Worm (Caenorhabditis elegans) whole organism, L3 larva: Measurements from ENCODE around the gene hlh-26.
A peak's percentile ranks its signal among the peaks of the same experiment; 100 is the strongest.

Source experiments
- aly-2 ChIP-seq: fragments of 150-350 bp; optimal IDR thresholded peaks from 2 replicates; lab custom pipeline; 2014; ENCODE audit warnings: missing biosample characterization, missing genetic modification characterization
- ceh-16 ChIP-seq: sonication (generic microtip); optimal IDR thresholded peaks from 2 replicates; lab custom pipeline; 2017; ENCODE audit warnings: missing biosample characterization, missing genetic modification characterization
- ceh-28 ChIP-seq: fragments of 150-350 bp; optimal IDR thresholded peaks from 2 replicates; lab custom pipeline; 2014; ENCODE audit warnings: missing biosample characterization, missing genetic modification reagents, missing genetic modification characterization
- ceh-9 ChIP-seq: sonication (generic microtip); optimal IDR thresholded peaks from 2 replicates; lab custom pipeline; 2018; ENCODE audit warnings: missing biosample characterization, missing genetic modification characterization
- daf-12 ChIP-seq: fragments of 150-350 bp; optimal IDR thresholded peaks from 2 replicates; lab custom pipeline; 2014; ENCODE audit warnings: missing biosample characterization, missing genetic modification reagents, missing genetic modification characterization
- elt-1 ChIP-seq: fragments of 150-350 bp; optimal IDR thresholded peaks from 2 replicates; lab custom pipeline; 2014; ENCODE audit warnings: missing biosample characterization, missing genetic modification characterization
- elt-2 ChIP-seq: sonication (generic microtip); optimal IDR thresholded peaks from 2 replicates; lab custom pipeline; 2016; ENCODE audit warnings: missing genetic modification reagents, mild to moderate bottlenecking, missing genetic modification characterization, missing compliant biosample characterization
- elt-3 ChIP-seq, 3 experiments: fragments of 150-350 bp in 1 of 3; sonication (generic microtip) in 2 of 3; optimal IDR thresholded peaks; 2 replicates in 2 of 3; 4 replicates in 1 of 3; lab custom pipeline; 2014 to 2017; ENCODE audit warnings: missing biosample characterization in 3 of 3, missing genetic modification characterization in 3 of 3
- eor-1 ChIP-seq, 2 experiments: fragments of 150-350 bp; optimal IDR thresholded peaks; 2 replicates each; lab custom pipeline; 2014 to 2018; ENCODE audit warnings: missing biosample characterization in 2 of 2, missing genetic modification characterization in 2 of 2
- fkh-10 ChIP-seq: sonication (generic microtip); optimal IDR thresholded peaks from 2 replicates; lab custom pipeline; 2017; ENCODE audit warnings: missing biosample characterization, missing genetic modification reagents, missing genetic modification characterization
- fos-1 ChIP-seq: fragments of 150-350 bp; optimal IDR thresholded peaks from 2 replicates; lab custom pipeline; 2014; ENCODE audit warnings: missing biosample characterization, missing genetic modification characterization
- hmg-11 ChIP-seq: sonication (generic microtip); optimal IDR thresholded peaks from 2 replicates; lab custom pipeline; 2016; ENCODE audit warnings: missing genetic modification characterization, missing compliant biosample characterization
- jun-1 ChIP-seq: fragments of 150-350 bp; optimal IDR thresholded peaks from 2 replicates; lab custom pipeline; 2014; ENCODE audit warnings: missing biosample characterization, missing genetic modification reagents, missing genetic modification characterization
- lin-39 ChIP-seq: fragments of 150-350 bp; optimal IDR thresholded peaks from 2 replicates; lab custom pipeline; 2018; ENCODE audit warnings: missing biosample characterization, missing genetic modification reagents, missing genetic modification characterization
- lsy-12 ChIP-seq: sonication (generic microtip); optimal IDR thresholded peaks from 2 replicates; lab custom pipeline; 2016; ENCODE audit warnings: mild to moderate bottlenecking, missing genetic modification characterization, missing compliant biosample characterization
- mdl-1 ChIP-seq: fragments of 150-350 bp; optimal IDR thresholded peaks from 2 replicates; lab custom pipeline; 2014; ENCODE audit warnings: missing biosample characterization, missing genetic modification characterization
- mml-1 ChIP-seq: fragments of 150-350 bp; sonication (generic microtip); optimal IDR thresholded peaks from 3 replicates; lab custom pipeline; 2014; ENCODE audit warnings: missing biosample characterization, missing genetic modification characterization
- nfya-1 ChIP-seq: sonication (generic microtip); optimal IDR thresholded peaks from 2 replicates; lab custom pipeline; 2017; ENCODE audit warnings: missing genetic modification characterization, mild to moderate bottlenecking, missing compliant biosample characterization, antibody characterized with exemption, moderate library complexity; ENCODE audit not compliant: insufficient read depth
- nhr-11 ChIP-seq: fragments of 150-350 bp; optimal IDR thresholded peaks from 2 replicates; lab custom pipeline; 2014; ENCODE audit warnings: missing biosample characterization, missing genetic modification characterization
- nhr-12 ChIP-seq: fragments of 150-350 bp; optimal IDR thresholded peaks from 2 replicates; lab custom pipeline; 2014; ENCODE audit warnings: missing biosample characterization, missing genetic modification characterization
- nhr-23 ChIP-seq: fragments of 150-350 bp; optimal IDR thresholded peaks from 2 replicates; lab custom pipeline; 2014; ENCODE audit warnings: missing biosample characterization, missing genetic modification reagents, missing genetic modification characterization
- nhr-237 ChIP-seq: fragments of 150-350 bp; optimal IDR thresholded peaks from 2 replicates; lab custom pipeline; 2014; ENCODE audit warnings: missing biosample characterization, missing genetic modification characterization
- nhr-25 ChIP-seq: sonication (generic microtip); optimal IDR thresholded peaks from 2 replicates; lab custom pipeline; 2017; ENCODE audit warnings: missing biosample characterization, missing genetic modification characterization
- nhr-43 ChIP-seq: sonication (generic microtip); optimal IDR thresholded peaks from 2 replicates; lab custom pipeline; 2016; ENCODE audit warnings: mild to moderate bottlenecking, missing genetic modification characterization, missing compliant biosample characterization; ENCODE audit not compliant: poor library complexity, severe bottlenecking
- nhr-67 ChIP-seq: fragments of 150-350 bp; optimal IDR thresholded peaks from 2 replicates; lab custom pipeline; 2014; ENCODE audit warnings: missing biosample characterization, missing genetic modification characterization
- nhr-76 ChIP-seq: fragments of 150-350 bp; sonication (generic microtip); optimal IDR thresholded peaks from 5 replicates; lab custom pipeline; 2014; ENCODE audit warnings: missing biosample characterization, missing genetic modification characterization
- nhr-77 ChIP-seq: fragments of 150-350 bp; optimal IDR thresholded peaks from 2 replicates; lab custom pipeline; 2014; ENCODE audit warnings: missing biosample characterization, missing genetic modification characterization
- pha-4 ChIP-seq: fragments of 150-350 bp; optimal IDR thresholded peaks from 2 replicates; lab custom pipeline; 2014; ENCODE audit warnings: missing biosample characterization, missing genetic modification reagents, missing genetic modification characterization
- pqm-1 ChIP-seq: fragments of 150-350 bp; optimal IDR thresholded peaks from 2 replicates; lab custom pipeline; 2017; ENCODE audit warnings: missing biosample characterization, missing genetic modification characterization, inconsistent platforms
- sea-2 ChIP-seq: fragments of 150-350 bp; sonication (generic microtip); optimal IDR thresholded peaks from 4 replicates; lab custom pipeline; 2014; ENCODE audit warnings: missing biosample characterization, missing genetic modification reagents, missing genetic modification characterization
- snpc-4 ChIP-seq: fragments of 150-350 bp; optimal IDR thresholded peaks from 2 replicates; lab custom pipeline; 2014; ENCODE audit warnings: missing biosample characterization, missing genetic modification characterization
- tbx-2 ChIP-seq: sonication (generic microtip); optimal IDR thresholded peaks from 2 replicates; lab custom pipeline; 2016; ENCODE audit warnings: mild to moderate bottlenecking, missing genetic modification characterization, missing compliant biosample characterization
- unc-39 ChIP-seq: sonication (generic microtip); optimal IDR thresholded peaks from 4 replicates; lab custom pipeline; 2017; ENCODE audit warnings: missing biosample characterization, missing genetic modification characterization
- unc-62 ChIP-seq: fragments of 150-350 bp; sonication (generic microtip); optimal IDR thresholded peaks from 4 replicates; lab custom pipeline; 2014; ENCODE audit warnings: missing biosample characterization, missing genetic modification reagents, missing genetic modification characterization
- ztf-11 ChIP-seq: fragments of 150-350 bp; optimal IDR thresholded peaks from 2 replicates; lab custom pipeline; 2014; ENCODE audit warnings: missing biosample characterization, missing genetic modification characterization
- ztf-4 ChIP-seq: fragments of 150-350 bp; optimal IDR thresholded peaks from 2 replicates; lab custom pipeline; 2014; ENCODE audit warnings: missing biosample characterization, missing genetic modification characterization

Gene hlh-26

ce11 chrII:5533642-5534041 is at the start of gene hlh-26:
Gene hlh-26, minus strand, starts transcription at chrII:5533742.
- no peak for TF ChIP-seq hmg-11 (tag; lab: Kevin White, UChicago)
- no peak for TF ChIP-seq nhr-23 (tag; lab: Kevin White, UChicago)
- no peak for TF ChIP-seq nfya-1 (tag; lab: Kevin White, UChicago)
- no peak for TF ChIP-seq ceh-28
- TF ChIP-seq nhr-76 (tag; lab: Kevin White, UChicago), result no peak
- TF ChIP-seq aly-2 (tag; lab: Kevin White, UChicago), result no peak
- no peak for TF ChIP-seq nhr-237 (tag; lab: Kevin White, UChicago)
- no peak for TF ChIP-seq jun-1 (tag; lab: Kevin White, UChicago)
- TF ChIP-seq nhr-77 (tag; lab: Kevin White, UChicago), result no peak
- no peak for TF ChIP-seq ceh-9 (tag; lab: Kevin White, UChicago)
- TF ChIP-seq ztf-4 (tag; lab: Kevin White, UChicago), result no peak
- no peak for TF ChIP-seq fos-1 (tag; lab: Kevin White, UChicago)
- TF ChIP-seq elt-2, result no peak
- no peak for TF ChIP-seq ztf-11 (tag; lab: Kevin White, UChicago)
- TF ChIP-seq mdl-1, result no peak
- no peak for TF ChIP-seq nhr-11

- no peak for TF ChIP-seq aly-2 (tag; lab: Kevin White, UChicago)
- TF ChIP-seq jun-1 (tag; lab: Kevin White, UChicago), result no peak
- TF ChIP-seq, all 47 proteins: peak for 0
These were observed 48.8 kb upstream of the hlh-26 start, which contains the start of gene T25E4.2 for ce11 chrII:5582309-5582708. Gene T25E4.2, minus strand, starts transcription at chrII:5582409.

- TF ChIP-seq unc-39 (tag; lab: Kevin White, UChicago) (no peak), pha-4 (peak; percentile 58), nhr-67 (tag; lab: Kevin White, UChicago) (no peak)
These were observed 45.7 kb upstream of the hlh-26 start for ce11 chrII:5579236-5579635.

ce11 chrII:5578714-5579113 is 45.2 kb upstream of the hlh-26 start:
- no peak for TF ChIP-seq mdl-1
- no peak for TF ChIP-seq hmg-11 (tag; lab: Kevin White, UChicago)
- TF ChIP-seq elt-1 (tag; lab: Kevin White, UChicago), result no peak
- TF ChIP-seq nhr-237 (tag; lab: Kevin White, UChicago), result no peak
- TF ChIP-seq nhr-76 (tag; lab: Kevin White, UChicago), result no peak
- TF ChIP-seq elt-3 (tag; optimal IDR thresholded peaks at IDR 0.05; lab: Kevin White, UChicago), result no peak
- no peak for TF ChIP-seq mml-1 (tag; lab: Kevin White, UChicago)
- no peak for TF ChIP-seq sea-2 (GFP tag; lab: Kevin White, UChicago)
- TF ChIP-seq ceh-16 (tag; lab: Kevin White, UChicago), result no peak
- no peak for TF ChIP-seq eor-1 (tag; optimal IDR thresholded peaks at IDR 0.05; lab: Kevin White, UChicago)
- no peak for TF ChIP-seq nhr-23 (tag; lab: Kevin White, UChicago)
- TF ChIP-seq snpc-4 (tag; lab: Kevin White, UChicago), result no peak

- TF ChIP-seq pqm-1 (no peak), mdl-1 (no peak), elt-1 (tag; lab: Kevin White, UChicago) (no peak), nhr-67 (tag; lab: Kevin White, UChicago) (no peak), tbx-2 (tag; lab: Kevin White, UChicago) (no peak)
These were observed 44.5 kb upstream of the hlh-26 start, which contains the start of gene T25E4.1 for ce11 chrII:5578035-5578434. Gene T25E4.1, plus strand, starts transcription at chrII:5578335.

- TF ChIP-seq fos-1 (tag; lab: Kevin White, UChicago), result no peak
- TF ChIP-seq mdl-1, result no peak
- peak; percentile 47 for TF ChIP-seq jun-1 (tag; lab: Kevin White, UChicago)
- TF ChIP-seq ztf-11 (tag; lab: Kevin White, UChicago), result no peak
- no peak for TF ChIP-seq daf-12
- no peak for TF ChIP-seq pqm-1
- no peak for TF ChIP-seq unc-62 (GFP tag; lab: Kevin White, UChicago)
- no peak for TF ChIP-seq fkh-10
- TF ChIP-seq nhr-25 (tag; lab: Kevin White, UChicago), result no peak
- TF ChIP-seq nhr-67 (tag; lab: Kevin White, UChicago), result no peak
- TF ChIP-seq ceh-9 (tag; lab: Kevin White, UChicago), result no peak
- TF ChIP-seq nhr-12, result no peak
- TF ChIP-seq lsy-12 (tag; lab: Kevin White, UChicago), result no peak
- peak; percentile 34 for TF ChIP-seq pha-4
- peak; percentile 61 for TF ChIP-seq nhr-43 (tag; lab: Kevin White, UChicago)
- TF ChIP-seq elt-2, result peak; percentile 60
- TF ChIP-seq nhr-11, result no peak
- peak; percentile 33 for TF ChIP-seq nfya-1 (tag; lab: Kevin White, UChicago)
- TF ChIP-seq snpc-4 (tag; lab: Kevin White, UChicago), result peak; percentile 55
- peak; percentile 24 for TF ChIP-seq lin-39
- no peak for TF ChIP-seq mml-1 (tag; lab: Kevin White, UChicago)
These were observed 43.5 kb upstream of the hlh-26 start for ce11 chrII:5577060-5577459.
